Worm (Caenorhabditis elegans) whole organism, L3 larva: ENCODE data around the gene clec-52.

Experiments used
- aly-2 ChIP-seq: fragments of 150-350 bp; optimal IDR thresholded peaks from 2 replicates; lab custom pipeline; 2014; ENCODE audit warnings: missing biosample characterization, missing genetic modification characterization
- ceh-82 ChIP-seq: fragments of 150-350 bp; optimal IDR thresholded peaks from 2 replicates; lab custom pipeline; 2014; ENCODE audit warnings: missing biosample characterization, missing genetic modification characterization
- elt-1 ChIP-seq: fragments of 150-350 bp; optimal IDR thresholded peaks from 2 replicates; lab custom pipeline; 2014; ENCODE audit warnings: missing biosample characterization, missing genetic modification characterization
- fkh-10 ChIP-seq: sonication (generic microtip); optimal IDR thresholded peaks from 2 replicates; lab custom pipeline; 2017; ENCODE audit warnings: missing biosample characterization, missing genetic modification reagents, missing genetic modification characterization
- nhr-11 ChIP-seq: fragments of 150-350 bp; optimal IDR thresholded peaks from 2 replicates; lab custom pipeline; 2014; ENCODE audit warnings: missing biosample characterization, missing genetic modification characterization
- nhr-23 ChIP-seq: fragments of 150-350 bp; optimal IDR thresholded peaks from 2 replicates; lab custom pipeline; 2014; ENCODE audit warnings: missing biosample characterization, missing genetic modification reagents, missing genetic modification characterization
- nhr-237 ChIP-seq: fragments of 150-350 bp; optimal IDR thresholded peaks from 2 replicates; lab custom pipeline; 2014; ENCODE audit warnings: missing biosample characterization, missing genetic modification characterization
- nhr-77 ChIP-seq: fragments of 150-350 bp; optimal IDR thresholded peaks from 2 replicates; lab custom pipeline; 2014; ENCODE audit warnings: missing biosample characterization, missing genetic modification characterization
- skn-1 ChIP-seq: fragments of 150-350 bp; optimal IDR thresholded peaks from 2 replicates; lab custom pipeline; 2014; ENCODE audit warnings: missing biosample characterization, missing genetic modification characterization
- unc-62 ChIP-seq: fragments of 150-350 bp; sonication (generic microtip); optimal IDR thresholded peaks from 4 replicates; lab custom pipeline; 2014; ENCODE audit warnings: missing biosample characterization, missing genetic modification reagents, missing genetic modification characterization

DNA sequence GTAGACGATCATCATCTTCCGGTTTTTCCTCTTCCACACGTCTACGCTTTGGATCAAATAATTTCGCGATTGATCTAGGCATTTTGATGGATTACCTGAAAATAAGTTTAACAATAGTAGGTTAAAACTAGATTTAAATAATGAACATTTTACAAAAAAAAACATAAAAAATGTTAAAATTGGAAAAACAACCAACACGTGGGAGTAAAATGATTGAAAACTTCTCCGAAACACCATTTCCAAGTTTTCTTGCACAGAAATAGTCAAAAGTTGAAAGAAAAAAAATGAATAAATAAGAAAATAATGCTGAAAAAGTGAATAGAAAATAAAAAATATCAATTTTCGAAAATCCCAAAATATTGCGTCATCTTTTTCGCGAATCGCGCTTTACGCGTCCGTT, 43.2 kb upstream of the clec-52 start, which contains the start of gene C07G1.7:
- TF ChIP-seq nhr-77: no peak
- no peak for TF ChIP-seq aly-2 (tag; lab: Kevin White, UChicago)
- no peak for TF ChIP-seq nhr-11
- TF ChIP-seq nhr-23 (tag; lab: Kevin White, UChicago): no peak
- no peak for TF ChIP-seq elt-1 (tag; lab: Kevin White, UChicago)
- TF ChIP-seq nhr-237 (tag; lab: Kevin White, UChicago): no peak
- TF ChIP-seq ceh-82: no peak
- TF ChIP-seq unc-62 (GFP tag; lab: Kevin White, UChicago): no peak
- no peak for TF ChIP-seq skn-1 (tag; lab: Kevin White, UChicago)
- TF ChIP-seq fkh-10 (GFP tag; lab: Kevin White, UChicago): no peak
